Worm (Caenorhabditis elegans): ENCODE results near the gene C14A6.12.

Gene C14A6.12

ce11 chrV:18144442-18144841 is 18.0 kb downstream of the C14A6.12 start:
- TF ChIP-seq ceh-24 (tag; optimal IDR thresholded peaks at IDR 0.05) (no peak), C08G9.2 (tag; optimal IDR thresholded peaks at IDR 0.05) (no peak), nhr-11 (tag; optimal IDR thresholded peaks at IDR 0.05) (no peak), ceh-48 (tag; optimal IDR thresholded peaks at IDR 0.05) (no peak), unc-3 (GFP tag; conservative IDR thresholded peaks at IDR 0.05) (no peak), unc-3 (tag; optimal IDR thresholded peaks at IDR 0.05) (no peak), lin-11 (tag; optimal IDR thresholded peaks at IDR 0.05) (no peak), ets-4 (tag; optimal IDR thresholded peaks at IDR 0.05) (no peak), K09A11.1 (tag; optimal IDR thresholded peaks at IDR 0.05; ENCODE audit: insufficient read depth) (no peak), pha-2 (tag; optimal IDR thresholded peaks at IDR 0.05) (no peak), hlh-6 (tag; optimal IDR thresholded peaks at IDR 0.05) (no peak), madf-2 (tag; optimal IDR thresholded peaks at IDR 0.05) (no peak)

- TF ChIP-seq ceh-14 (tag; optimal IDR thresholded peaks at IDR 0.05) (no peak), ref-2 (tag; optimal IDR thresholded peaks at IDR 0.05) (no peak), pha-4 (tag; optimal IDR thresholded peaks at IDR 0.05) (no peak), ama-1 (optimal IDR thresholded peaks at IDR 0.05) (no peak), unc-3 (GFP tag; conservative IDR thresholded peaks at IDR 0.05) (no peak), unc-3 (tag; optimal IDR thresholded peaks at IDR 0.05) (no peak), ceh-22 (tag; optimal IDR thresholded peaks at IDR 0.05) (no peak), unc-55 (GFP tag; optimal IDR thresholded peaks at IDR 0.05) (no peak), hlh-6 (tag; optimal IDR thresholded peaks at IDR 0.05) (no peak), T23F11.4 (GFP tag; optimal IDR thresholded peaks at IDR 0.05) (no peak), pros-1 (tag; optimal IDR thresholded peaks at IDR 0.05) (no peak), ceh-19 (GFP tag; optimal IDR thresholded peaks at IDR 0.05) (no peak), sdc-2 (tag; optimal IDR thresholded peaks at IDR 0.05) (no peak)
Measured at ce11 chrV:18143445-18143844, 19.0 kb downstream of the C14A6.12 start, which contains the start of gene Y37H2A.14. Y37H2A.14 (plus strand) TSS chrV:18143745.

- TF ChIP-seq gmeb-2 (tag; optimal IDR thresholded peaks at IDR 0.05) (no peak), ceh-6 (GFP tag; optimal IDR thresholded peaks at IDR 0.05) (no peak), pha-4 (tag; optimal IDR thresholded peaks at IDR 0.05) (no peak), sox-4 (tag; optimal IDR thresholded peaks at IDR 0.05) (no peak), fkh-10 (GFP tag; optimal IDR thresholded peaks at IDR 0.05) (no peak), fax-1 (tag; optimal IDR thresholded peaks at IDR 0.05) (no peak)
Measured at ce11 chrV:18142549-18142948, 19.9 kb downstream of the C14A6.12 start, which contains the start of gene Y37H2A.13. Y37H2A.13 (plus strand) TSS chrV:18142849.

- TF ChIP-seq ceh-2 (tag; optimal IDR thresholded peaks at IDR 0.05) (no peak), unc-55 (GFP tag; optimal IDR thresholded peaks at IDR 0.05) (no peak), sox-4 (tag; optimal IDR thresholded peaks at IDR 0.05) (no peak), ceh-34 (tag; optimal IDR thresholded peaks at IDR 0.05) (no peak), sox-2 (GFP tag; IDR thresholded peaks at IDR 0.05) (no peak), che-1 (tag; optimal IDR thresholded peaks at IDR 0.05) (no peak)
Measured at ce11 chrV:18141161-18141560, 21.3 kb downstream of the C14A6.12 start, which contains the start of gene Y37H2A.11. Y37H2A.11 (plus strand) TSS chrV:18141461.

- no peak for TF ChIP-seq unc-55 (GFP tag; optimal IDR thresholded peaks at IDR 0.05)
Measured at ce11 chrV:18138695-18139094, 23.8 kb downstream of the C14A6.12 start, which contains the start of gene Y37H2A.10. Y37H2A.10 (plus strand) TSS chrV:18138995.

- no peak for TF ChIP-seq tbx-7 (tag; optimal IDR thresholded peaks at IDR 0.05)
- no peak for TF ChIP-seq ets-4 (tag; optimal IDR thresholded peaks at IDR 0.05)
- no peak for TF ChIP-seq ceh-45 (GFP tag; IDR thresholded peaks at IDR 0.05)
- TF ChIP-seq syd-9 (tag; optimal IDR thresholded peaks at IDR 0.05): no peak
- TF ChIP-seq ceh-18 (tag; optimal IDR thresholded peaks at IDR 0.05): no peak
- TF ChIP-seq ceh-9 (tag; optimal IDR thresholded peaks at IDR 0.05): no peak
- TF ChIP-seq ceh-30 (tag; optimal IDR thresholded peaks at IDR 0.05): no peak
- TF ChIP-seq hlh-15 (tag; optimal IDR thresholded peaks at IDR 0.05): no peak
- TF ChIP-seq pros-1 (tag; optimal IDR thresholded peaks at IDR 0.05): no peak
- TF ChIP-seq F13H6.1 (tag; optimal IDR thresholded peaks at IDR 0.05): no peak
- no peak for TF ChIP-seq tbx-2 (tag; optimal IDR thresholded peaks at IDR 0.05)
- no peak for TF ChIP-seq ceh-48 (tag; optimal IDR thresholded peaks at IDR 0.05)
- TF ChIP-seq sox-4 (tag; optimal IDR thresholded peaks at IDR 0.05): no peak
- TF ChIP-seq sdc-2 (tag; optimal IDR thresholded peaks at IDR 0.05): no peak
- no peak for TF ChIP-seq pag-3 (tag; optimal IDR thresholded peaks at IDR 0.05; ENCODE audit: borderline replicate concordance)
- no peak for TF ChIP-seq unc-42 (tag; optimal IDR thresholded peaks at IDR 0.05)
- TF ChIP-seq hlh-30 (tag; optimal IDR thresholded peaks at IDR 0.05; ENCODE audit: insufficient read depth): no peak
- no peak for TF ChIP-seq unc-86 (tag; optimal IDR thresholded peaks at IDR 0.05)
Measured at ce11 chrV:18137679-18138078, 24.8 kb downstream of the C14A6.12 start.
